Worm (Caenorhabditis elegans) whole organism, L2 larva: ENCODE data around the gene EGAP1.5.

Source experiments
- aly-2 ChIP-seq: fragments of 150-350 bp; optimal IDR thresholded peaks from 2 replicates; lab custom pipeline; 2014; ENCODE audit warnings: missing biosample characterization, missing genetic modification characterization
- blmp-1 ChIP-seq: sonication (generic microtip); optimal IDR thresholded peaks from 2 replicates; lab custom pipeline; 2017; ENCODE audit warnings: missing genetic modification characterization, mild to moderate bottlenecking, missing compliant biosample characterization, antibody characterized with exemption, moderate library complexity; ENCODE audit not compliant: insufficient read depth
- ceh-82 ChIP-seq: fragments of 150-350 bp; optimal IDR thresholded peaks from 2 replicates; lab custom pipeline; 2014; ENCODE audit warnings: missing biosample characterization, missing genetic modification characterization
- egl-27 ChIP-seq: sonication (generic microtip); optimal IDR thresholded peaks from 3 replicates; lab custom pipeline; 2017; ENCODE audit warnings: missing biosample characterization, missing genetic modification reagents, missing genetic modification characterization
- gmeb-1 ChIP-seq: fragments of 150-350 bp; optimal IDR thresholded peaks from 2 replicates; lab custom pipeline; 2014; ENCODE audit warnings: missing biosample characterization, missing genetic modification characterization
- lin-11 ChIP-seq: fragments of 150-350 bp; sonication (generic microtip); optimal IDR thresholded peaks from 2 replicates; lab custom pipeline; 2014; ENCODE audit warnings: missing biosample characterization, missing genetic modification characterization, inconsistent platforms, mixed read lengths
- lin-13 ChIP-seq: fragments of 150-350 bp; optimal IDR thresholded peaks from 2 replicates; lab custom pipeline; 2014; ENCODE audit warnings: missing biosample characterization, missing genetic modification reagents, missing genetic modification characterization
- mab-5 ChIP-seq: fragments of 150-350 bp; optimal IDR thresholded peaks from 2 replicates; lab custom pipeline; 2014; ENCODE audit warnings: missing biosample characterization, missing genetic modification characterization
- nhr-11 ChIP-seq: fragments of 150-350 bp; optimal IDR thresholded peaks from 2 replicates; lab custom pipeline; 2014; ENCODE audit warnings: missing biosample characterization, missing genetic modification characterization
- nhr-237 ChIP-seq: fragments of 150-350 bp; optimal IDR thresholded peaks from 2 replicates; lab custom pipeline; 2014; ENCODE audit warnings: missing biosample characterization, missing genetic modification characterization
- nhr-25 ChIP-seq: fragments of 150-350 bp; sonication (generic microtip); optimal IDR thresholded peaks from 3 replicates; lab custom pipeline; 2014; ENCODE audit warnings: missing biosample characterization, missing genetic modification characterization
- sem-4 ChIP-seq: fragments of 150-350 bp; optimal IDR thresholded peaks from 2 replicates; lab custom pipeline; 2014; ENCODE audit warnings: missing biosample characterization, missing genetic modification reagents, missing genetic modification characterization
- unc-62 ChIP-seq: fragments of 150-350 bp; optimal IDR thresholded peaks from 2 replicates; lab custom pipeline; 2014; ENCODE audit warnings: missing biosample characterization, missing genetic modification reagents, missing genetic modification characterization
- ztf-11 ChIP-seq: sonication (generic microtip); optimal IDR thresholded peaks from 2 replicates; lab custom pipeline; 2017; ENCODE audit warnings: missing biosample characterization, missing genetic modification characterization

DNA sequence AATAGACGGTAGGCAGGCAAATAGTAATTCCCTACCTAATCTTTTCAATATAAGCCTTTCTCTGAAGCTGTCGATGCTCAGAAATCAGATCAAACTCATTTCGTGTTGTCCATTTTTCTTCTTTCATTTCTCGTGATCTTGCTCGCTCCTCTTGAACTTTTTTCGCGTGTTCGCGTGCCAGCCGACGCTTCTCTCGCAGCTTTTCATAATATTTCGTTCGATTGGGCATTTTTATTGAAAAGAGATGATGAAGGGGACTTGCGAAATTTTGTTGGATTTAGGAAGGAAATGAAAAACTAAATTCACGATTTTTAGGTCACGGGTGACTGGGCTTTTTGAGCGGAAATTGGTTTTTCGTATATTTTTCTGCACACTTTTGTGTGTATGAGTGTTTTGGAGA lies 5.5 kb downstream of the EGAP1.5 start, which contains the start of gene EGAP1.1:
- TF ChIP-seq lin-11 (tag; lab: Kevin White, UChicago), result no peak
- no peak for TF ChIP-seq ceh-82 (tag; lab: Kevin White, UChicago)
- no peak for TF ChIP-seq unc-62 (GFP tag; lab: Kevin White, UChicago)
- TF ChIP-seq nhr-11 (tag; lab: Kevin White, UChicago), result no peak
- no peak for TF ChIP-seq gmeb-1 (tag; lab: Kevin White, UChicago)
- no peak for TF ChIP-seq ztf-11 (tag; lab: Kevin White, UChicago)
- TF ChIP-seq lin-13 (GFP tag; lab: Kevin White, UChicago), result no peak
- no peak for TF ChIP-seq blmp-1 (tag; lab: Kevin White, UChicago)
- TF ChIP-seq egl-27 (tag; lab: Kevin White, UChicago), result no peak
- no peak for TF ChIP-seq aly-2 (tag; lab: Kevin White, UChicago)
- no peak for TF ChIP-seq mab-5 (tag; lab: Kevin White, UChicago)
- no peak for TF ChIP-seq nhr-237 (tag; lab: Kevin White, UChicago)
- no peak for TF ChIP-seq sem-4 (tag; lab: Kevin White, UChicago)
- no peak for TF ChIP-seq nhr-25 (tag; lab: Kevin White, UChicago)
